Fruit fly (Drosophila melanogaster) whole organism, prepupa: ENCODE results near the gene mRpL27.

Source experiments
- Blimp-1 ChIP-seq: fragments of 200-800 bp; sonication (Bioruptor generic); optimal IDR thresholded peaks from 3 replicates; lab custom pipeline; 2017; ENCODE audit warnings: missing biosample characterization, missing genetic modification characterization, mild to moderate bottlenecking, moderate library complexity, missing genetic modification reagents
- CG10631 ChIP-seq: fragments of 200-800 bp; sonication (Bioruptor generic); optimal IDR thresholded peaks from 2 replicates; lab custom pipeline; 2016; ENCODE audit warnings: missing biosample characterization, missing genetic modification characterization
- CG10669 ChIP-seq: fragments of 200-800 bp; sonication (Bioruptor generic); optimal IDR thresholded peaks from 3 replicates; lab custom pipeline; 2018; ENCODE audit warnings: missing biosample characterization, mild to moderate bottlenecking, missing genetic modification characterization, moderate library complexity
- CG11294 ChIP-seq: fragments of 200-800 bp; sonication (Bioruptor generic); IDR thresholded peaks from 2 replicates; pipeline ENCODE4 v1.3.6; 2022; ENCODE audit warnings: missing biosample characterization, missing genetic modification characterization
- CG11762 ChIP-seq: fragments of 200-800 bp; sonication (Bioruptor generic); optimal IDR thresholded peaks from 3 replicates; lab custom pipeline; 2016; ENCODE audit warnings: missing biosample characterization, missing genetic modification characterization; ENCODE audit not compliant: insufficient read depth
- CG11902 ChIP-seq: fragments of 200-800 bp; sonication (Bioruptor generic); optimal IDR thresholded peaks from 3 replicates; lab custom pipeline; 2016; ENCODE audit warnings: missing biosample characterization, missing genetic modification characterization
- CG15336 ChIP-seq: fragments of 200-800 bp; sonication (Bioruptor generic); IDR thresholded peaks from 2 replicates; pipeline ENCODE4 v1.3.6; 2022; ENCODE audit warnings: missing biosample characterization, missing genetic modification characterization
- CG1621 ChIP-seq: fragments of 200-800 bp; sonication (Bioruptor generic); optimal IDR thresholded peaks from 3 replicates; lab custom pipeline; 2018; ENCODE audit warnings: missing biosample characterization, mild to moderate bottlenecking, missing genetic modification characterization
- CG16779 ChIP-seq: fragments of 200-800 bp; sonication (Bioruptor generic); optimal IDR thresholded peaks from 3 replicates; lab custom pipeline; 2017; ENCODE audit warnings: missing biosample characterization, mild to moderate bottlenecking, missing genetic modification characterization
- CG3032 ChIP-seq: fragments of 200-800 bp; optimal IDR thresholded peaks from 2 replicates; lab custom pipeline; 2019; ENCODE audit warnings: missing biosample characterization, mild to moderate bottlenecking, missing genetic modification characterization, moderate library complexity
- CG31627 ChIP-seq: fragments of 200-800 bp; sonication (Bioruptor generic); optimal IDR thresholded peaks from 3 replicates; lab custom pipeline; 2016; ENCODE audit warnings: missing biosample characterization, missing genetic modification characterization
- CG32006 ChIP-seq: fragments of 200-800 bp; sonication (Bioruptor generic); optimal IDR thresholded peaks from 3 replicates; lab custom pipeline; 2017; ENCODE audit warnings: missing biosample characterization, mild to moderate bottlenecking, missing genetic modification characterization
- CG34406 ChIP-seq: fragments of 200-800 bp; sonication (Bioruptor generic); optimal IDR thresholded peaks from 3 replicates; lab custom pipeline; 2016; ENCODE audit warnings: missing biosample characterization, missing genetic modification characterization
- CG4318 ChIP-seq: fragments of 200-800 bp; sonication (Bioruptor generic); optimal IDR thresholded peaks from 3 replicates; lab custom pipeline; 2017; ENCODE audit warnings: missing biosample characterization, mild to moderate bottlenecking, missing genetic modification characterization
- CG6163 ChIP-seq: fragments of 200-800 bp; sonication (Bioruptor generic); IDR thresholded peaks from 3 replicates; pipeline ENCODE4 v1.3.6; 2022; ENCODE audit warnings: missing biosample characterization, missing genetic modification characterization
- CG6276 ChIP-seq: fragments of 200-800 bp; sonication (Bioruptor generic); optimal IDR thresholded peaks from 2 replicates; lab custom pipeline; 2017; ENCODE audit warnings: missing biosample characterization, mild to moderate bottlenecking, missing genetic modification characterization
- CG6792 ChIP-seq: fragments of 200-800 bp; sonication (Bioruptor generic); optimal IDR thresholded peaks from 3 replicates; lab custom pipeline; 2016; ENCODE audit warnings: missing biosample characterization, missing genetic modification characterization
- CG6854 ChIP-seq: fragments of 200-800 bp; sonication (Bioruptor generic); optimal IDR thresholded peaks from 2 replicates; lab custom pipeline; 2017; ENCODE audit warnings: missing biosample characterization, mild to moderate bottlenecking, missing genetic modification characterization
- CG7368 ChIP-seq: fragments of 200-800 bp; sonication (Bioruptor generic); optimal IDR thresholded peaks from 3 replicates; lab custom pipeline; 2016; ENCODE audit warnings: missing biosample characterization, missing genetic modification characterization
- CG8319 ChIP-seq: fragments of 200-800 bp; sonication (Bioruptor generic); optimal IDR thresholded peaks from 3 replicates; lab custom pipeline; 2016; ENCODE audit warnings: missing biosample characterization, missing genetic modification characterization
- CG8632 ChIP-seq: fragments of 200-800 bp; sonication (Bioruptor generic); optimal IDR thresholded peaks from 3 replicates; lab custom pipeline; 2016; ENCODE audit warnings: missing biosample characterization, missing genetic modification characterization
- CG9139 ChIP-seq: fragments of 200-800 bp; sonication (Bioruptor generic); optimal IDR thresholded peaks from 3 replicates; lab custom pipeline; 2017; ENCODE audit warnings: missing biosample characterization, mild to moderate bottlenecking, missing genetic modification characterization
- Eip75B ChIP-seq: fragments of 200-800 bp; sonication (Bioruptor generic); optimal IDR thresholded peaks from 3 replicates; lab custom pipeline; 2016; ENCODE audit warnings: missing biosample characterization, missing genetic modification characterization
- Eip78C ChIP-seq: fragments of 200-800 bp; sonication (Bioruptor generic); peaks from one replicate; lab custom pipeline; 2016; ENCODE audit warnings: missing biosample characterization, missing genetic modification characterization
- Ets21C ChIP-seq: fragments of 200-800 bp; sonication (Bioruptor generic); optimal IDR thresholded peaks from 3 replicates; lab custom pipeline; 2016; ENCODE audit warnings: missing biosample characterization, missing genetic modification characterization
- Ets96B ChIP-seq: fragments of 200-800 bp; optimal IDR thresholded peaks from 2 replicates; lab custom pipeline; 2019; ENCODE audit warnings: missing biosample characterization, mild to moderate bottlenecking, missing genetic modification characterization, moderate library complexity
- Gug ChIP-seq: fragments of 200-800 bp; sonication (Bioruptor generic); IDR thresholded peaks from 2 replicates; pipeline ENCODE4 v1.3.6; 2022; ENCODE audit warnings: missing biosample characterization, missing genetic modification characterization
- Hr38 ChIP-seq: sonication (Bioruptor generic); optimal IDR thresholded peaks from 2 replicates; lab custom pipeline; 2016; ENCODE audit warnings: missing biosample characterization, missing genetic modification characterization
- Hr39 ChIP-seq: fragments of 200-800 bp; sonication (Bioruptor generic); optimal IDR thresholded peaks from 2 replicates; lab custom pipeline; 2016; ENCODE audit warnings: missing biosample characterization, missing genetic modification characterization
- Hr4 ChIP-seq: fragments of 200-800 bp; sonication (Bioruptor generic); optimal IDR thresholded peaks from 3 replicates; lab custom pipeline; 2016; ENCODE audit warnings: missing biosample characterization, missing genetic modification characterization
- OdsH ChIP-seq: fragments of 200-800 bp; sonication (Bioruptor generic); optimal IDR thresholded peaks from 3 replicates; lab custom pipeline; 2016; ENCODE audit warnings: missing biosample characterization, missing genetic modification characterization
- Sox102F ChIP-seq: fragments of 200-800 bp; sonication (Bioruptor generic); optimal IDR thresholded peaks from 2 replicates; lab custom pipeline; 2016; ENCODE audit warnings: missing biosample characterization, mild to moderate bottlenecking, missing genetic modification characterization
- Sox14 ChIP-seq: fragments of 200-800 bp; sonication (Bioruptor generic); optimal IDR thresholded peaks from 3 replicates; lab custom pipeline; 2016; ENCODE audit warnings: missing biosample characterization, missing genetic modification characterization
- Sox15 ChIP-seq: fragments of 200-800 bp; sonication (Bioruptor generic); optimal IDR thresholded peaks from 3 replicates; lab custom pipeline; 2016; ENCODE audit warnings: missing biosample characterization, missing genetic modification characterization
- achi ChIP-seq: fragments of 200-800 bp; sonication (Bioruptor generic); optimal IDR thresholded peaks from 3 replicates; lab custom pipeline; 2016; ENCODE audit warnings: missing biosample characterization, missing genetic modification characterization
- acj6 ChIP-seq: fragments of 200-800 bp; sonication (Bioruptor generic); optimal IDR thresholded peaks from 3 replicates; lab custom pipeline; 2016; ENCODE audit warnings: missing biosample characterization, missing genetic modification characterization
- cyc ChIP-seq: fragments of 200-800 bp; sonication (Bioruptor generic); optimal IDR thresholded peaks from 3 replicates; lab custom pipeline; 2016; ENCODE audit warnings: missing biosample characterization, missing genetic modification characterization
- dac ChIP-seq: fragments of 200-800 bp; sonication (Bioruptor generic); optimal IDR thresholded peaks from 2 replicates; lab custom pipeline; 2017; ENCODE audit warnings: missing biosample characterization, mild to moderate bottlenecking, missing genetic modification characterization
- dsx ChIP-seq: fragments of 200-800 bp; optimal IDR thresholded peaks from 3 replicates; lab custom pipeline; 2019; ENCODE audit warnings: missing biosample characterization, mild to moderate bottlenecking, missing genetic modification characterization, moderate library complexity; ENCODE audit not compliant: poor library complexity, severe bottlenecking
- eg ChIP-seq: fragments of 200-800 bp; sonication (Bioruptor generic); IDR thresholded peaks from 3 replicates; pipeline ENCODE4 v1.3.6; 2022; ENCODE audit warnings: missing biosample characterization, missing genetic modification characterization
- esn ChIP-seq: fragments of 200-800 bp; sonication (Bioruptor generic); optimal IDR thresholded peaks from 2 replicates; lab custom pipeline; 2016; ENCODE audit warnings: missing biosample characterization, mild to moderate bottlenecking, missing genetic modification characterization, moderate library complexity
- fd59A ChIP-seq: fragments of 200-800 bp; sonication (Bioruptor generic); optimal IDR thresholded peaks from 2 replicates; lab custom pipeline; 2017; ENCODE audit warnings: missing biosample characterization, mild to moderate bottlenecking, missing genetic modification characterization, missing genetic modification reagents
- fkh ChIP-seq: fragments of 200-800 bp; sonication (Bioruptor generic); optimal IDR thresholded peaks from 3 replicates; lab custom pipeline; 2017; ENCODE audit warnings: missing biosample characterization, mild to moderate bottlenecking, missing genetic modification characterization, moderate library complexity
- lz ChIP-seq: fragments of 200-800 bp; sonication (Bioruptor generic); optimal IDR thresholded peaks from 3 replicates; lab custom pipeline; 2016; ENCODE audit warnings: missing biosample characterization, missing genetic modification characterization
- net ChIP-seq: fragments of 200-800 bp; sonication (Bioruptor generic); optimal IDR thresholded peaks from 3 replicates; lab custom pipeline; 2016; ENCODE audit warnings: missing biosample characterization, missing genetic modification characterization
- salr ChIP-seq, 2 experiments: fragments of 200-800 bp; sonication (Bioruptor generic); optimal IDR thresholded peaks; 3 replicates each; lab custom pipeline; 2016 to 2018; ENCODE audit warnings: missing biosample characterization in 2 of 2, missing genetic modification characterization in 2 of 2, mild to moderate bottlenecking in 1 of 2
- spab ChIP-seq: fragments of 200-800 bp; sonication (Bioruptor generic); optimal IDR thresholded peaks from 2 replicates; lab custom pipeline; 2017; ENCODE audit warnings: missing biosample characterization, mild to moderate bottlenecking, missing genetic modification characterization, missing genetic modification reagents
- ss ChIP-seq, 2 experiments: fragments of 200-800 bp; sonication (Bioruptor generic); optimal IDR thresholded peaks; 2 replicates in 1 of 2; 3 replicates in 1 of 2; lab custom pipeline; 2017 to 2018; ENCODE audit warnings: mild to moderate bottlenecking in 2 of 2, missing biosample characterization in 2 of 2, missing genetic modification characterization in 2 of 2, moderate library complexity in 1 of 2
- svp ChIP-seq: fragments of 200-800 bp; sonication (Bioruptor generic); peaks from one replicate; lab custom pipeline; 2016; ENCODE audit warnings: missing biosample characterization, missing genetic modification characterization

The mRpL27 gene

DNA sequence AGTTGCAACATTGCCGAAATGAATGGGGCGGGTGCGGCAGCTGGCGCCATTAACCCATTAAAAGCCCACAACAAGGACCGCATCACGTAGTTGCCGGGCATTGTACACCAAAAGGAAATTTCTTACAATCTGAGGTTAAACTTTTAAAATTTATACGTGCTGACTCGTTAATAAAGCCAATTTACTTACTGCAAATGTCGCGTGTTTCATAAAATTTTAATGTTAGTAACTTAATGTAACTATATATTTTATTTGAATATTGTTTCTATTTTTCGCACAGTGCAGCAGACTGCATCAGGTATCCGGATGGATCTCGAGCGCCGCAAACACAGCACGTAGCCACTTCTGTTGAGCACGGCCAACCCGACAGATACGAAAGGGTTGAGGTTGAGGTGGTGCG is 42.5 kb downstream of the mRpL27 start (continued):
- TF ChIP-seq cyc (peak; percentile 18), Blimp-1 (GFP tag; lab: Kevin White, UChicago) (no peak), Eip75B (GFP tag; lab: Kevin White, UChicago) (peak; percentile 33), CG3032 (tag; lab: Kevin White, UChicago) (peak; percentile 59), CG7368 (GFP tag; lab: Kevin White, UChicago) (no peak), Eip78C (peak; percentile 82), salr (GFP tag; optimal IDR thresholded peaks at IDR 0.05; lab: Kevin White, UChicago) (no peak), OdsH (peak; percentile 33)

DNA sequence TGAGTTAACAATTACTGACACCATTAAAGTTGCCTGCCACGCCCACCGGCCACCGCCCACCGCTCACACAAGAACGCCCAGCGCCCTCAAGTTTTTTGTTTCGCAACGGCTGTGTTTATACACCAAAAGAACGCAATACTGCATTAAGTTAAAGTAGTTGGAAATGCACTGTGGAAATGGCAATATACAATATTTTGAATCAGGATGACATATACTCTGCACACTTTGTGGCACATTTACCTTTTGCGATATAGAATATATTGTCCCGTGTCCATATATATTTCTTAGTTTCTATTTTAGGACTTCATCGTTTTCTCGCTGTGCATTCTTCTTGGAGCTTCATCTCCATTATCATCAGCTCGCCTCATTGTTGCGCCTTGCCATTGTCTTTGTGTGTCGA is 43.3 kb downstream of the mRpL27 start:
- TF ChIP-seq Ets96B (tag; lab: Kevin White, UChicago) (peak; percentile 62), net (peak; percentile 40), OdsH (peak; percentile 50), Sox102F (GFP tag; lab: Kevin White, UChicago) (peak; percentile 25), spab (GFP tag; lab: Kevin White, UChicago) (peak; percentile 31), eg (GFP tag; lab: Robert Waterston, UW) (peak; percentile 45; the same call in 1 of the 3 replicates), ss (GFP tag; optimal IDR thresholded peaks at IDR 0.05; lab: Kevin White, UChicago) (peak in 1 of 2 experiments; percentile 33), CG8632 (GFP tag; lab: Kevin White, UChicago) (no peak), CG34406 (peak; percentile 18), dsx (GFP tag; lab: Kevin White, UChicago) (peak; percentile 32), esn (GFP tag; lab: Kevin White, UChicago) (no peak), CG11294 (GFP tag; lab: Robert Waterston, UW) (no peak), CG31627 (GFP tag; lab: Kevin White, UChicago) (peak; percentile 11), CG6163 (GFP tag; lab: Robert Waterston, UW) (peak; percentile 49; the same call in 1 of the 3 replicates), achi (GFP tag; lab: Kevin White, UChicago) (peak; percentile 47), CG32006 (GFP tag; lab: Kevin White, UChicago) (peak; percentile 50), dac (GFP tag; lab: Kevin White, UChicago) (no peak), CG11902 (GFP tag; lab: Kevin White, UChicago) (no peak), CG3032 (tag; lab: Kevin White, UChicago) (no peak), lz (peak; percentile 10), fd59A (GFP tag; lab: Kevin White, UChicago) (peak; percentile 21), CG10631 (GFP tag; lab: Kevin White, UChicago) (peak; percentile 43), CG15336 (GFP tag; lab: Robert Waterston, UW) (peak; percentile 36; the same call in 1 of the 2 replicates), CG8319 (GFP tag; lab: Kevin White, UChicago) (no peak), CG1621 (peak; percentile 32), Blimp-1 (GFP tag; lab: Kevin White, UChicago) (no peak), fkh (GFP tag; lab: Kevin White, UChicago) (no peak), acj6 (peak; percentile 23), CG7368 (GFP tag; lab: Kevin White, UChicago) (peak; percentile 33), CG11762 (GFP tag; lab: Kevin White, UChicago) (peak; percentile 11), CG4318 (GFP tag; lab: Kevin White, UChicago) (no peak), Eip75B (GFP tag; lab: Kevin White, UChicago) (peak; percentile 53), CG16779 (tag; lab: Kevin White, UChicago) (no peak), CG10669 (peak; percentile 48), Sox14 (GFP tag; lab: Kevin White, UChicago) (peak; percentile 43), cyc (peak; percentile 32), Gug (GFP tag; lab: Robert Waterston, UW) (no peak), Ets21C (GFP tag; lab: Kevin White, UChicago) (peak; percentile 23), CG6276 (GFP tag; lab: Kevin White, UChicago) (peak; percentile 17), Sox15 (GFP tag; lab: Kevin White, UChicago) (peak; percentile 6), Eip78C (peak; percentile 79), CG9139 (no peak), CG6792 (peak; percentile 26), CG6854 (GFP tag; lab: Kevin White, UChicago) (no peak), svp (peak; percentile 54), Hr4 (GFP tag; lab: Kevin White, UChicago) (peak; percentile 47), Hr39 (peak; percentile 35), Hr38 (GFP tag; lab: Kevin White, UChicago) (no peak)
